Worm (Caenorhabditis elegans) whole organism, L3 larva: ENCODE data around the gene F09G8.7.
A peak's percentile ranks its signal among the peaks of the same experiment; 100 is the strongest.

Experiments
- R02D3.7 ChIP-seq: fragments of 150-350 bp; optimal IDR thresholded peaks from 2 replicates; lab custom pipeline; 2014; ENCODE audit warnings: missing biosample characterization, missing genetic modification characterization
- ZK546.5 ChIP-seq: sonication (generic microtip); optimal IDR thresholded peaks from 2 replicates; lab custom pipeline; 2017; ENCODE audit warnings: missing biosample characterization, missing genetic modification characterization
- aly-2 ChIP-seq: fragments of 150-350 bp; optimal IDR thresholded peaks from 2 replicates; lab custom pipeline; 2014; ENCODE audit warnings: missing biosample characterization, missing genetic modification characterization
- ama-1 ChIP-seq: fragments of 150-350 bp; optimal IDR thresholded peaks from 2 replicates; lab custom pipeline; 2018
- ceh-16 ChIP-seq: sonication (generic microtip); optimal IDR thresholded peaks from 2 replicates; lab custom pipeline; 2017; ENCODE audit warnings: missing biosample characterization, missing genetic modification characterization
- ceh-28 ChIP-seq: fragments of 150-350 bp; optimal IDR thresholded peaks from 2 replicates; lab custom pipeline; 2014; ENCODE audit warnings: missing biosample characterization, missing genetic modification reagents, missing genetic modification characterization
- ceh-82 ChIP-seq: fragments of 150-350 bp; optimal IDR thresholded peaks from 2 replicates; lab custom pipeline; 2014; ENCODE audit warnings: missing biosample characterization, missing genetic modification characterization
- ceh-9 ChIP-seq: sonication (generic microtip); optimal IDR thresholded peaks from 2 replicates; lab custom pipeline; 2018; ENCODE audit warnings: missing biosample characterization, missing genetic modification characterization
- daf-12 ChIP-seq: fragments of 150-350 bp; optimal IDR thresholded peaks from 2 replicates; lab custom pipeline; 2014; ENCODE audit warnings: missing biosample characterization, missing genetic modification reagents, missing genetic modification characterization
- egl-27 ChIP-seq: sonication (generic microtip); optimal IDR thresholded peaks from 4 replicates; lab custom pipeline; 2017; ENCODE audit warnings: missing biosample characterization, missing genetic modification reagents, missing genetic modification characterization
- egl-5 ChIP-seq: fragments of 150-350 bp; optimal IDR thresholded peaks from 2 replicates; lab custom pipeline; 2017; ENCODE audit warnings: missing biosample characterization, missing genetic modification reagents, missing genetic modification characterization, inconsistent platforms
- elt-1 ChIP-seq: fragments of 150-350 bp; optimal IDR thresholded peaks from 2 replicates; lab custom pipeline; 2014; ENCODE audit warnings: missing biosample characterization, missing genetic modification characterization
- elt-2 ChIP-seq: sonication (generic microtip); optimal IDR thresholded peaks from 2 replicates; lab custom pipeline; 2016; ENCODE audit warnings: missing genetic modification reagents, mild to moderate bottlenecking, missing genetic modification characterization, missing compliant biosample characterization
- elt-3 ChIP-seq, 3 experiments: fragments of 150-350 bp in 1 of 3; sonication (generic microtip) in 2 of 3; optimal IDR thresholded peaks; 2 replicates in 2 of 3; 4 replicates in 1 of 3; lab custom pipeline; 2014 to 2017; ENCODE audit warnings: missing biosample characterization in 3 of 3, missing genetic modification characterization in 3 of 3
- eor-1 ChIP-seq, 2 experiments: fragments of 150-350 bp; optimal IDR thresholded peaks; 2 replicates each; lab custom pipeline; 2014 to 2018; ENCODE audit warnings: missing biosample characterization in 2 of 2, missing genetic modification characterization in 2 of 2
- fkh-10 ChIP-seq: sonication (generic microtip); optimal IDR thresholded peaks from 2 replicates; lab custom pipeline; 2017; ENCODE audit warnings: missing biosample characterization, missing genetic modification reagents, missing genetic modification characterization
- fkh-2 ChIP-seq: fragments of 150-350 bp; optimal IDR thresholded peaks from 2 replicates; lab custom pipeline; 2014; ENCODE audit warnings: missing biosample characterization, missing genetic modification reagents, missing genetic modification characterization
- hmg-11 ChIP-seq: sonication (generic microtip); optimal IDR thresholded peaks from 2 replicates; lab custom pipeline; 2016; ENCODE audit warnings: missing genetic modification characterization, missing compliant biosample characterization
- jun-1 ChIP-seq: fragments of 150-350 bp; optimal IDR thresholded peaks from 2 replicates; lab custom pipeline; 2014; ENCODE audit warnings: missing biosample characterization, missing genetic modification reagents, missing genetic modification characterization
- lin-15B ChIP-seq: fragments of 150-350 bp; optimal IDR thresholded peaks from 2 replicates; lab custom pipeline; 2014; ENCODE audit warnings: missing biosample characterization, missing genetic modification characterization
- lin-39 ChIP-seq: fragments of 150-350 bp; optimal IDR thresholded peaks from 2 replicates; lab custom pipeline; 2018; ENCODE audit warnings: missing biosample characterization, missing genetic modification reagents, missing genetic modification characterization
- lsy-12 ChIP-seq: sonication (generic microtip); optimal IDR thresholded peaks from 2 replicates; lab custom pipeline; 2016; ENCODE audit warnings: mild to moderate bottlenecking, missing genetic modification characterization, missing compliant biosample characterization
- mdl-1 ChIP-seq: fragments of 150-350 bp; optimal IDR thresholded peaks from 2 replicates; lab custom pipeline; 2014; ENCODE audit warnings: missing biosample characterization, missing genetic modification characterization
- mml-1 ChIP-seq: fragments of 150-350 bp; sonication (generic microtip); optimal IDR thresholded peaks from 3 replicates; lab custom pipeline; 2014; ENCODE audit warnings: missing biosample characterization, missing genetic modification characterization
- nhr-11 ChIP-seq: fragments of 150-350 bp; optimal IDR thresholded peaks from 2 replicates; lab custom pipeline; 2014; ENCODE audit warnings: missing biosample characterization, missing genetic modification characterization
- nhr-12 ChIP-seq: fragments of 150-350 bp; optimal IDR thresholded peaks from 2 replicates; lab custom pipeline; 2014; ENCODE audit warnings: missing biosample characterization, missing genetic modification characterization
- nhr-23 ChIP-seq: fragments of 150-350 bp; optimal IDR thresholded peaks from 2 replicates; lab custom pipeline; 2014; ENCODE audit warnings: missing biosample characterization, missing genetic modification reagents, missing genetic modification characterization
- nhr-237 ChIP-seq: fragments of 150-350 bp; optimal IDR thresholded peaks from 2 replicates; lab custom pipeline; 2014; ENCODE audit warnings: missing biosample characterization, missing genetic modification characterization
- nhr-25 ChIP-seq: sonication (generic microtip); optimal IDR thresholded peaks from 2 replicates; lab custom pipeline; 2017; ENCODE audit warnings: missing biosample characterization, missing genetic modification characterization
- nhr-28 ChIP-seq: fragments of 150-350 bp; optimal IDR thresholded peaks from 2 replicates; lab custom pipeline; 2014; ENCODE audit warnings: missing biosample characterization, missing genetic modification characterization
- nhr-43 ChIP-seq: sonication (generic microtip); optimal IDR thresholded peaks from 2 replicates; lab custom pipeline; 2016; ENCODE audit warnings: mild to moderate bottlenecking, missing genetic modification characterization, missing compliant biosample characterization; ENCODE audit not compliant: poor library complexity, severe bottlenecking
- nhr-67 ChIP-seq: fragments of 150-350 bp; optimal IDR thresholded peaks from 2 replicates; lab custom pipeline; 2014; ENCODE audit warnings: missing biosample characterization, missing genetic modification characterization
- nhr-76 ChIP-seq: fragments of 150-350 bp; sonication (generic microtip); optimal IDR thresholded peaks from 5 replicates; lab custom pipeline; 2014; ENCODE audit warnings: missing biosample characterization, missing genetic modification characterization
- nhr-77 ChIP-seq: fragments of 150-350 bp; optimal IDR thresholded peaks from 2 replicates; lab custom pipeline; 2014; ENCODE audit warnings: missing biosample characterization, missing genetic modification characterization
- pqm-1 ChIP-seq: fragments of 150-350 bp; optimal IDR thresholded peaks from 2 replicates; lab custom pipeline; 2017; ENCODE audit warnings: missing biosample characterization, missing genetic modification characterization, inconsistent platforms
- sea-2 ChIP-seq: fragments of 150-350 bp; sonication (generic microtip); optimal IDR thresholded peaks from 4 replicates; lab custom pipeline; 2014; ENCODE audit warnings: missing biosample characterization, missing genetic modification reagents, missing genetic modification characterization
- skn-1 ChIP-seq: fragments of 150-350 bp; optimal IDR thresholded peaks from 2 replicates; lab custom pipeline; 2014; ENCODE audit warnings: missing biosample characterization, missing genetic modification characterization
- snpc-4 ChIP-seq: fragments of 150-350 bp; optimal IDR thresholded peaks from 2 replicates; lab custom pipeline; 2014; ENCODE audit warnings: missing biosample characterization, missing genetic modification characterization
- tbx-2 ChIP-seq: sonication (generic microtip); optimal IDR thresholded peaks from 2 replicates; lab custom pipeline; 2016; ENCODE audit warnings: mild to moderate bottlenecking, missing genetic modification characterization, missing compliant biosample characterization
- zag-1 ChIP-seq: fragments of 150-350 bp; optimal IDR thresholded peaks from 2 replicates; lab custom pipeline; 2014; ENCODE audit warnings: missing biosample characterization, missing genetic modification characterization
- ztf-11 ChIP-seq: fragments of 150-350 bp; optimal IDR thresholded peaks from 2 replicates; lab custom pipeline; 2014; ENCODE audit warnings: missing biosample characterization, missing genetic modification characterization
- ztf-4 ChIP-seq: fragments of 150-350 bp; optimal IDR thresholded peaks from 2 replicates; lab custom pipeline; 2014; ENCODE audit warnings: missing biosample characterization, missing genetic modification characterization

Gene F09G8.7

DNA sequence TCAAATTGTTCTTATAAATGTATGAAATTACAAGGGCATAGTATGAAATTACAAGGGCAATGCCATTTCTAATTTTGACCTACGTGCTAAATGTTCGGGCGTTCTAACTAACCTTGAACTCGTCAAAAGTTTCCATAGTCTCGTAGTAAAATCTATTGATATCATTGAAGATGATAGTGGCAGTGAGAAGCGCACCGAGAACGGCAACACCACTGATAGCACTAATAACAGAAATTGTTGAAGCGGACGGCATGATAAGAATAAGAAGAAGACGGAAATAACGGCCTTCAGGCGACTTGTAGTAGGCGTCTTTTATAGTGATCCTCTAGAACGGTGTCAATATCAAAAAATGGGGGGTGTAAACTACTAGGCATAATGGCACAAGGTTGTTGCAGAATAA, 4.8 kb downstream of the F09G8.7 start, which contains the start of gene col-91:
col-91 (minus strand) TSS at position 288 of the 400 bp plus-strand sequence.
- no peak for TF ChIP-seq ztf-4 (tag; lab: Kevin White, UChicago)
- TF ChIP-seq mdl-1 (tag; lab: Kevin White, UChicago): no peak
- no peak for TF ChIP-seq ceh-28 (tag; lab: Kevin White, UChicago)
- TF ChIP-seq aly-2 (tag; lab: Kevin White, UChicago): no peak
- no peak for TF ChIP-seq lin-15B (tag; lab: Kevin White, UChicago)
- no peak for TF ChIP-seq tbx-2
- peak; percentile 78 for TF ChIP-seq nhr-25 (tag; lab: Kevin White, UChicago)
- no peak for TF ChIP-seq nhr-28 (tag; lab: Kevin White, UChicago)
- no peak for TF ChIP-seq egl-27
- no peak for TF ChIP-seq ZK546.5 (tag; lab: Kevin White, UChicago)
- TF ChIP-seq eor-1 (tag; optimal IDR thresholded peaks at IDR 0.05; lab: Kevin White, UChicago): no peak
- no peak for TF ChIP-seq hmg-11 (tag; lab: Kevin White, UChicago)
- TF ChIP-seq nhr-12 (tag; lab: Kevin White, UChicago): no peak
- no peak for TF ChIP-seq snpc-4 (tag; lab: Kevin White, UChicago)
- TF ChIP-seq elt-1 (tag; lab: Kevin White, UChicago): no peak
- TF ChIP-seq elt-3 (tag; optimal IDR thresholded peaks at IDR 0.05; lab: Kevin White, UChicago): peak in 1 of 3 experiments; percentile 90
- no peak for TF ChIP-seq nhr-77 (tag; lab: Kevin White, UChicago)

DNA sequence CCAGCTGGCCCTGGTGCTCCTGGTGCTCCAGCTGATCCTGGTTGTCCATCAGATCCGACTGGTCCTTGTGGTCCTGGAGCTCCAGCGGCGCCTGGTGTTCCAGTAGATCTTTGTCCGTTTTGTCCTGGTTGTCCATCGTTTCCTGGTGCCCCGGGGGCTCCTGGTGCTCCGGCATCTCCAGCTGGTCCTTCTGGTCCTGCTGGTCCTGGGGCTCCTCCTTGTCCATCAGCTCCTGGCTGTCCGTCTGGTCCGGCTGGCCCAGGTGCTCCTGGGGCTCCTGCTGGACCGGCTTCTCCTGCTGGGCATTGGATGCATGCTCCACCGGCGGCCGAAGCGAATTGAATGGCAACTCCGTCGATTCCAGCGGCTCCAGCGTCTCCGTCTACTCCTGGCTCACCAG, 5.6 kb downstream of the F09G8.7 start:
- no peak for TF ChIP-seq nhr-11 (tag; lab: Kevin White, UChicago)
- no peak for TF ChIP-seq tbx-2
- no peak for TF ChIP-seq egl-5 (tag; lab: Kevin White, UChicago)
- no peak for TF ChIP-seq zag-1 (tag; lab: Kevin White, UChicago)
- TF ChIP-seq ceh-82 (tag; lab: Kevin White, UChicago): no peak
- no peak for TF ChIP-seq R02D3.7
- no peak for TF ChIP-seq ZK546.5 (tag; lab: Kevin White, UChicago)
- TF ChIP-seq nhr-237 (tag; lab: Kevin White, UChicago): no peak
- TF ChIP-seq lin-39: no peak
- TF ChIP-seq eor-1 (tag; optimal IDR thresholded peaks at IDR 0.05; lab: Kevin White, UChicago): no peak
- TF ChIP-seq nhr-76: no peak

DNA sequence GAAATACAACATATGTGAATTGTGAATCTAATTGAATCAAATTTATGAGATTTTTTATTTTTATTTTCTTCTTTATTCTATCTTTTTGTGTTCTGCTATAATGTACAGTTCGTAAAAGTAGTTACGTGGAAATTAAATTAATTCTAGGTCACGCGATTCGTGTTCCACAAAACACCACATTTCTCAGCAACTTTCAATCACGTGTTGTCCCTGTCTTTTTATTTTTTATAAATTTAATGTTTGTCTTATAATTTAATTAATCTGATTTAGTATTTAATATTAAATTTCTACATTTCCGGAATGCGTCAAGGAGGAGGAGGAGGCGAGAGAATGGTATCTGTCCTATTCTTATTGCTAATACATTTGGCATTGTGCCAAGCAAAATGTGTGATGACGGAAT, 10.1 kb downstream of the F09G8.7 start, which contains the start of gene ncr-2:
ncr-2 (plus strand) TSS at position 301 of the 400 bp plus-strand sequence.
- no peak for TF ChIP-seq nhr-77 (tag; lab: Kevin White, UChicago)
- no peak for TF ChIP-seq nhr-23 (tag; lab: Kevin White, UChicago)
- TF ChIP-seq ZK546.5 (tag; lab: Kevin White, UChicago): no peak
- TF ChIP-seq snpc-4 (tag; lab: Kevin White, UChicago): no peak
- no peak for TF ChIP-seq egl-27
- no peak for TF ChIP-seq fkh-2 (tag; lab: Kevin White, UChicago)
- no peak for TF ChIP-seq nhr-28 (tag; lab: Kevin White, UChicago)
- TF ChIP-seq ceh-28 (tag; lab: Kevin White, UChicago): no peak
- TF ChIP-seq jun-1 (tag; lab: Kevin White, UChicago): no peak
- no peak for TF ChIP-seq nhr-76
- no peak for TF ChIP-seq ztf-4 (tag; lab: Kevin White, UChicago)
- no peak for TF ChIP-seq mml-1 (tag; lab: Kevin White, UChicago)
- TF ChIP-seq ceh-9 (tag; lab: Kevin White, UChicago): no peak
- TF ChIP-seq nhr-67 (tag; lab: Kevin White, UChicago): no peak
- no peak for TF ChIP-seq lin-39
- no peak for TF ChIP-seq nhr-43 (tag; lab: Kevin White, UChicago)

DNA sequence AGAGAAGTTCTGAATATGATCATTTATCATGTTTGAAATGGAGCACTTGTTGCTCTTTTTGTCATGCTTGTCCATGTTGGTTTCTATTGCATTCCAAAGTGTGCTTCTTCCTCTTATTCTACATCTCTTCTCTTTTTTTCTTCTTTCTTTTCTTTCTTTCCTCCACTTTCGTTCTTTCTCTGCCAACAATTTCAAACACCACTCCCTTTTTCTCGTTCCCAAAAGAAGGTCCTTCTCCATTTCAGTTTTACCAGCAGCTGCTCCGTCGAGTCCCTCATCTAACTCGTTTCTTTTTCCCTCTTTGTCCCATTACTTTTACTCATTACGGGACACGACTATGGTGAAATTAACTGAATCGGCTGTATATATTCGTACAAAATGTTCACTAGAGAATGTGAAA, 13.2 kb downstream of the F09G8.7 start, which contains the start of gene F09G8.5:
F09G8.5 (plus strand) TSS at position 38 of the 400 bp plus-strand sequence.
- TF ChIP-seq skn-1 (no peak), lin-39 (peak; percentile 53)

DNA sequence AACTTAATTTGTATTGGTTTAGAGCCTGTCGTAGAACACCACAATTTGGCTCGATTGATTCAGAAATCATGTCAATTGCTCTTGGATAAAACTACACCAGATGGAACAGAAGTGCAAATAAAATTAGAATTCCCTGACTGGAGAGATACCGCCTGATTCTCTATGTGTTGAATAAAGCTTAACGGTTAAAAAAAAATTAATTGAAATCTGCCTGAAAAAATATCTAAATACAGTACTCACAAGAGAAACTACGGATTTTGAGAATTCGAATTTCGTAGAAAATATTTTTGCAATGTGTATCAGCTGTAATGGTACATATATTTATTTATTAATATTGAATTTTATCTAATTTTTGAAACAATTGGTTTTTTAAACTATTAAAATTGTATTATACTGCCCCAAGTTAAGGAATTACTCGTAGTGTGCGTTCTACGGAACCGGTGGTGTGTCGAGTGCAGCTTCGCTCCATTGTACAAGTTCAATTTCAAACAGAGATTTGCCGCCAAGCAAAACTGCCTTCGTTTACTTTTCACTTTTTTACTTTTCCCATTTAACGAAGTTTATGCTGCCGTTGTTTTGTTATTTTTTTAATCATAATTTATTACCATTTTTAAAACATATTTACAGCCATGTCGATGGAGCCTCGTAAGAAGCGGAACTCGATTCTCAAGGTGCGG, 18.0 kb downstream of the F09G8.7 start, which contains the start of gene knl-1:
knl-1 (plus strand) TSS at position 626 of the 677 bp plus-strand sequence.
- TF ChIP-seq nhr-25 (tag; lab: Kevin White, UChicago) (peak; percentile 28), ceh-16 (tag; lab: Kevin White, UChicago) (no peak), nhr-11 (tag; lab: Kevin White, UChicago) (no peak), lsy-12 (no peak), elt-2 (tag; lab: Kevin White, UChicago) (peak; percentile 28), daf-12 (tag; lab: Kevin White, UChicago) (no peak), nhr-12 (tag; lab: Kevin White, UChicago) (no peak), lin-39 (peak; percentile 44), fkh-10 (GFP tag; lab: Kevin White, UChicago) (no peak), zag-1 (tag; lab: Kevin White, UChicago) (no peak), jun-1 (tag; lab: Kevin White, UChicago) (peak; percentile 6), skn-1 (no peak), ztf-11 (tag; lab: Kevin White, UChicago) (no peak), R02D3.7 (peak; percentile 9), nhr-76 (no peak), sea-2 (no peak), nhr-28 (tag; lab: Kevin White, UChicago) (no peak), nhr-43 (tag; lab: Kevin White, UChicago) (no peak), ama-1 (lab: Kevin White, UChicago) (no peak), mdl-1 (tag; lab: Kevin White, UChicago) (no peak), pqm-1 (peak; percentile 5), mml-1 (tag; lab: Kevin White, UChicago) (no peak), lin-15B (tag; lab: Kevin White, UChicago) (peak; percentile 69), egl-27 (no peak)
